Worm (Caenorhabditis elegans) whole organism, L2 larva: ENCODE measurements around the gene F46E10.3.
A peak's percentile ranks its signal among the peaks of the same experiment; 100 is the strongest.

Source experiments
- C34F6.9 ChIP-seq: fragments of 150-350 bp; optimal IDR thresholded peaks from 2 replicates; lab custom pipeline; 2014; ENCODE audit warnings: missing biosample characterization, missing genetic modification characterization
- R02D3.7 ChIP-seq: fragments of 150-350 bp; optimal IDR thresholded peaks from 2 replicates; lab custom pipeline; 2014; ENCODE audit warnings: missing biosample characterization, missing genetic modification characterization
- aly-2 ChIP-seq: fragments of 150-350 bp; optimal IDR thresholded peaks from 2 replicates; lab custom pipeline; 2014; ENCODE audit warnings: missing biosample characterization, missing genetic modification characterization
- ama-1 ChIP-seq: fragments of 150-350 bp; optimal IDR thresholded peaks from 2 replicates; lab custom pipeline; 2018; ENCODE audit warnings: inconsistent platforms
- blmp-1 ChIP-seq: sonication (generic microtip); optimal IDR thresholded peaks from 2 replicates; lab custom pipeline; 2017; ENCODE audit warnings: missing genetic modification characterization, mild to moderate bottlenecking, missing compliant biosample characterization, antibody characterized with exemption, moderate library complexity; ENCODE audit not compliant: insufficient read depth
- crh-2 ChIP-seq: sonication (generic microtip); optimal IDR thresholded peaks from 2 replicates; lab custom pipeline; 2017; ENCODE audit warnings: missing biosample characterization, missing genetic modification characterization
- egl-27 ChIP-seq: sonication (generic microtip); optimal IDR thresholded peaks from 3 replicates; lab custom pipeline; 2017; ENCODE audit warnings: missing biosample characterization, missing genetic modification reagents, missing genetic modification characterization
- fos-1 ChIP-seq: fragments of 150-350 bp; optimal IDR thresholded peaks from 2 replicates; lab custom pipeline; 2014; ENCODE audit warnings: missing biosample characterization, missing genetic modification characterization
- gmeb-1 ChIP-seq: fragments of 150-350 bp; optimal IDR thresholded peaks from 2 replicates; lab custom pipeline; 2014; ENCODE audit warnings: missing biosample characterization, missing genetic modification characterization
- lin-11 ChIP-seq: fragments of 150-350 bp; sonication (generic microtip); optimal IDR thresholded peaks from 2 replicates; lab custom pipeline; 2014; ENCODE audit warnings: missing biosample characterization, missing genetic modification characterization, inconsistent platforms, mixed read lengths
- lin-13 ChIP-seq: fragments of 150-350 bp; optimal IDR thresholded peaks from 2 replicates; lab custom pipeline; 2014; ENCODE audit warnings: missing biosample characterization, missing genetic modification reagents, missing genetic modification characterization
- lin-39 ChIP-seq: fragments of 150-350 bp; optimal IDR thresholded peaks from 2 replicates; lab custom pipeline; 2014; ENCODE audit warnings: missing biosample characterization, missing genetic modification reagents, missing genetic modification characterization
- lsy-2 ChIP-seq, 2 experiments: fragments of 150-350 bp in 1 of 2; sonication (generic microtip) in 1 of 2; optimal IDR thresholded peaks; 2 replicates each; lab custom pipeline; 2014 to 2017; ENCODE audit warnings: missing biosample characterization in 2 of 2, missing genetic modification characterization in 2 of 2
- mab-5 ChIP-seq: fragments of 150-350 bp; optimal IDR thresholded peaks from 2 replicates; lab custom pipeline; 2014; ENCODE audit warnings: missing biosample characterization, missing genetic modification characterization
- nhr-10 ChIP-seq: sonication (generic microtip); optimal IDR thresholded peaks from 2 replicates; lab custom pipeline; 2017; ENCODE audit warnings: missing biosample characterization, missing genetic modification characterization
- nhr-11 ChIP-seq: fragments of 150-350 bp; optimal IDR thresholded peaks from 2 replicates; lab custom pipeline; 2014; ENCODE audit warnings: missing biosample characterization, missing genetic modification characterization
- nhr-12 ChIP-seq: fragments of 150-350 bp; optimal IDR thresholded peaks from 2 replicates; lab custom pipeline; 2014; ENCODE audit warnings: missing biosample characterization, missing genetic modification characterization
- nhr-129 ChIP-seq: fragments of 150-350 bp; optimal IDR thresholded peaks from 2 replicates; lab custom pipeline; 2014; ENCODE audit warnings: missing biosample characterization, missing genetic modification characterization
- nhr-21 ChIP-seq: fragments of 150-350 bp; optimal IDR thresholded peaks from 2 replicates; lab custom pipeline; 2014; ENCODE audit warnings: missing biosample characterization, missing genetic modification characterization
- nhr-23 ChIP-seq: fragments of 150-350 bp; optimal IDR thresholded peaks from 2 replicates; lab custom pipeline; 2014; ENCODE audit warnings: missing biosample characterization, missing genetic modification reagents, missing genetic modification characterization
- nhr-237 ChIP-seq: fragments of 150-350 bp; optimal IDR thresholded peaks from 2 replicates; lab custom pipeline; 2014; ENCODE audit warnings: missing biosample characterization, missing genetic modification characterization
- nhr-25 ChIP-seq: fragments of 150-350 bp; sonication (generic microtip); optimal IDR thresholded peaks from 3 replicates; lab custom pipeline; 2014; ENCODE audit warnings: missing biosample characterization, missing genetic modification characterization
- sem-4 ChIP-seq: fragments of 150-350 bp; optimal IDR thresholded peaks from 2 replicates; lab custom pipeline; 2014; ENCODE audit warnings: missing biosample characterization, missing genetic modification reagents, missing genetic modification characterization
- skn-1 ChIP-seq: sonication (generic microtip); optimal IDR thresholded peaks from 2 replicates; lab custom pipeline; 2017; ENCODE audit warnings: missing biosample characterization, missing genetic modification characterization
- sma-9 ChIP-seq, 2 experiments: fragments of 150-350 bp in 1 of 2; sonication (generic microtip) in 1 of 2; optimal IDR thresholded peaks; 2 replicates each; lab custom pipeline; 2014 to 2016; ENCODE audit warnings: missing genetic modification characterization in 2 of 2, mild to moderate bottlenecking in 1 of 2, missing biosample characterization in 1 of 2, missing compliant biosample characterization in 1 of 2, missing genetic modification reagents in 1 of 2, moderate library complexity in 1 of 2
- snpc-4 ChIP-seq: fragments of 150-350 bp; optimal IDR thresholded peaks from 2 replicates; lab custom pipeline; 2014; ENCODE audit warnings: missing biosample characterization, missing genetic modification characterization
- unc-55 ChIP-seq: fragments of 150-350 bp; sonication (generic microtip); optimal IDR thresholded peaks from 3 replicates; lab custom pipeline; 2014; ENCODE audit warnings: missing biosample characterization, missing genetic modification reagents, missing genetic modification characterization
- ztf-11 ChIP-seq: sonication (generic microtip); optimal IDR thresholded peaks from 2 replicates; lab custom pipeline; 2017; ENCODE audit warnings: missing biosample characterization, missing genetic modification characterization
- ztf-4 ChIP-seq: fragments of 150-350 bp; optimal IDR thresholded peaks from 2 replicates; lab custom pipeline; 2014; ENCODE audit warnings: missing biosample characterization, missing genetic modification characterization

F46E10.3 gene

ce11 chrV:6492497-6492896 lies 25.6 kb upstream of the F46E10.3 start:
- TF ChIP-seq crh-2 (tag; lab: Kevin White, UChicago) (peak; percentile 60), sem-4 (tag; lab: Kevin White, UChicago) (no peak), egl-27 (tag; lab: Kevin White, UChicago) (no peak), lin-39 (tag; lab: Kevin White, UChicago) (no peak), fos-1 (tag; lab: Kevin White, UChicago) (peak; percentile 47), nhr-23 (tag; lab: Kevin White, UChicago) (no peak), snpc-4 (tag; lab: Kevin White, UChicago) (no peak), lin-11 (tag; lab: Kevin White, UChicago) (no peak), nhr-12 (tag; lab: Kevin White, UChicago) (no peak), nhr-129 (tag; lab: Kevin White, UChicago) (no peak), blmp-1 (no peak), sma-9 (GFP tag; optimal IDR thresholded peaks at IDR 0.05; lab: Kevin White, UChicago) (peak; percentile 39), sma-9 (tag; optimal IDR thresholded peaks at IDR 0.05; lab: Kevin White, UChicago) (no peak), lsy-2 (tag; optimal IDR thresholded peaks at IDR 0.05; lab: Kevin White, UChicago) (no peak), gmeb-1 (no peak)
- TF ChIP-seq, all 48 proteins: peak for 3

- TF ChIP-seq nhr-11 (tag; lab: Kevin White, UChicago) (no peak), C34F6.9 (no peak), ztf-11 (tag; lab: Kevin White, UChicago) (no peak), ztf-4 (tag; lab: Kevin White, UChicago) (no peak), R02D3.7 (tag; lab: Kevin White, UChicago) (no peak)
These were observed 24.3 kb upstream of the F46E10.3 start, which contains the start of gene cpt-6 for ce11 chrV:6493821-6494220. Gene cpt-6 (minus strand): TSS chrV:6493921.

ce11 chrV:6495353-6495752 lies 22.7 kb upstream of the F46E10.3 start:
- TF ChIP-seq C34F6.9 (no peak), fos-1 (tag; lab: Kevin White, UChicago) (peak; percentile 18), nhr-21 (tag; lab: Kevin White, UChicago) (no peak)

ce11 chrV:6496611-6497158 lies 21.4 kb upstream of the F46E10.3 start, which contains the start of gene dgtr-1:
Gene dgtr-1 (plus strand): TSS chrV:6497108.
- no peak for TF ChIP-seq R02D3.7 (tag; lab: Kevin White, UChicago)

- TF ChIP-seq nhr-129 (tag; lab: Kevin White, UChicago) (peak; percentile 2), lsy-2 (tag; optimal IDR thresholded peaks at IDR 0.05; lab: Kevin White, UChicago) (no peak)
These were observed 19.7 kb upstream of the F46E10.3 start for ce11 chrV:6498441-6498840.

- no peak for TF ChIP-seq aly-2 (tag; lab: Kevin White, UChicago)
- no peak for TF ChIP-seq nhr-23 (tag; lab: Kevin White, UChicago)
- TF ChIP-seq sem-4 (tag; lab: Kevin White, UChicago) = no peak
- TF ChIP-seq nhr-10 (tag; lab: Kevin White, UChicago) = no peak
These were observed 19.2 kb upstream of the F46E10.3 start, which contains the start of gene W01A11.1 for ce11 chrV:6498903-6499302. Gene W01A11.1 (plus strand): TSS chrV:6499224.

- TF ChIP-seq sma-9 (GFP tag; optimal IDR thresholded peaks at IDR 0.05; lab: Kevin White, UChicago) = peak; percentile 42
- no peak for TF ChIP-seq sma-9 (tag; optimal IDR thresholded peaks at IDR 0.05; lab: Kevin White, UChicago)
- peak; percentile 56 for TF ChIP-seq nhr-25
- no peak for TF ChIP-seq aly-2 (tag; lab: Kevin White, UChicago)
- TF ChIP-seq ztf-11 (tag; lab: Kevin White, UChicago) = no peak
- TF ChIP-seq unc-55 = no peak
- TF ChIP-seq skn-1 (tag; lab: Kevin White, UChicago) = no peak
- TF ChIP-seq lin-13 (GFP tag; lab: Kevin White, UChicago) = no peak
- no peak for TF ChIP-seq nhr-11 (tag; lab: Kevin White, UChicago)
- no peak for TF ChIP-seq ama-1
- TF ChIP-seq lsy-2 (tag; optimal IDR thresholded peaks at IDR 0.05; lab: Kevin White, UChicago) = no peak
- TF ChIP-seq gmeb-1 = peak; percentile 9
- peak; percentile 35 for TF ChIP-seq mab-5 (tag; lab: Kevin White, UChicago)
- TF ChIP-seq nhr-237 (tag; lab: Kevin White, UChicago) = no peak
- TF ChIP-seq nhr-129 (tag; lab: Kevin White, UChicago) = peak; percentile 43
- TF ChIP-seq crh-2 (tag; lab: Kevin White, UChicago) = peak; percentile 12
- TF ChIP-seq fos-1 (tag; lab: Kevin White, UChicago) = peak; percentile 6
These were observed 14.9 kb upstream of the F46E10.3 start for ce11 chrV:6503158-6503557.
